Worm (Caenorhabditis elegans) whole organism, early embryonic: Measurements from ENCODE around the gene nfm-1.

ENCODE experiments used
- B0310.2 ChIP-seq: sonication (generic microtip); optimal IDR thresholded peaks from 2 replicates; lab custom pipeline; 2016; ENCODE audit warnings: mild to moderate bottlenecking, missing genetic modification characterization, missing compliant biosample characterization
- F13C5.2 ChIP-seq: sonication (generic microtip); optimal IDR thresholded peaks from 2 replicates; lab custom pipeline; 2017; ENCODE audit warnings: mild to moderate bottlenecking, missing genetic modification characterization, inconsistent platforms, missing compliant biosample characterization
- aly-1 ChIP-seq: sonication (generic microtip); optimal IDR thresholded peaks from 2 replicates; lab custom pipeline; 2016; ENCODE audit warnings: missing genetic modification characterization, missing compliant biosample characterization
- ama-1 ChIP-seq: fragments of 150-350 bp; optimal IDR thresholded peaks from 2 replicates; lab custom pipeline; 2014
- ceh-13 ChIP-seq: fragments of 200-800 bp; sonication (Bioruptor generic); optimal IDR thresholded peaks from 2 replicates; lab custom pipeline; 2018; ENCODE audit warnings: mild to moderate bottlenecking, missing genetic modification characterization, missing compliant biosample characterization
- ceh-36 ChIP-seq: sonication (generic microtip); optimal IDR thresholded peaks from 2 replicates; lab custom pipeline; 2016; ENCODE audit warnings: missing genetic modification characterization, inconsistent platforms, missing compliant biosample characterization
- ets-7 ChIP-seq: sonication (generic microtip); optimal IDR thresholded peaks from 2 replicates; lab custom pipeline; 2016; ENCODE audit warnings: missing genotype, missing genetic modification characterization, missing compliant biosample characterization
- flt-1 ChIP-seq: fragments of 200-800 bp; sonication (Bioruptor generic); IDR thresholded peaks from 2 replicates; pipeline ENCODE4 v1.3.6; 2022; ENCODE audit warnings: missing genetic modification characterization, missing compliant biosample characterization
- hmbx-1 ChIP-seq: sonication (generic microtip); optimal IDR thresholded peaks from 2 replicates; lab custom pipeline; 2016; ENCODE audit warnings: mild to moderate bottlenecking, missing genetic modification characterization, missing compliant biosample characterization
- hmg-4 ChIP-seq: fragments of 200-800 bp; sonication (Bioruptor generic); optimal IDR thresholded peaks from 2 replicates; lab custom pipeline; 2018; ENCODE audit warnings: mild to moderate bottlenecking, missing genetic modification characterization, missing compliant biosample characterization
- hnd-1 ChIP-seq: sonication (generic microtip); optimal IDR thresholded peaks from 2 replicates; lab custom pipeline; 2016; ENCODE audit warnings: missing genetic modification characterization, missing compliant biosample characterization
- pes-1 ChIP-seq: fragments of 200-800 bp; sonication (Bioruptor generic); IDR thresholded peaks from 2 replicates; pipeline ENCODE4 v1.3.6; 2022; ENCODE audit warnings: missing genetic modification reagents, missing genetic modification characterization, missing compliant biosample characterization
- scrt-1 ChIP-seq: fragments of 200-800 bp; sonication (Bioruptor generic); IDR thresholded peaks from 2 replicates; pipeline ENCODE4 v1.3.6; 2022; ENCODE audit warnings: missing genetic modification characterization, missing compliant biosample characterization
- sea-1 ChIP-seq: fragments of 200-800 bp; sonication (Bioruptor generic); conservative IDR thresholded peaks from 2 replicates; pipeline ENCODE4 v1.3.6; 2022; ENCODE audit warnings: missing genetic modification characterization, missing compliant biosample characterization
- tbx-11 ChIP-seq: fragments of 200-800 bp; sonication (Bioruptor generic); IDR thresholded peaks from 2 replicates; pipeline ENCODE4 v1.3.6; 2022; ENCODE audit warnings: missing genetic modification characterization, missing compliant biosample characterization
- tbx-37 ChIP-seq: fragments of 200-800 bp; sonication (Bioruptor generic); conservative IDR thresholded peaks from 2 replicates; pipeline ENCODE4 v1.3.6; 2022; ENCODE audit warnings: missing genetic modification reagents, missing genetic modification characterization, missing compliant biosample characterization
- tra-4 ChIP-seq: sonication (generic microtip); optimal IDR thresholded peaks from 2 replicates; lab custom pipeline; 2017; ENCODE audit warnings: missing genetic modification characterization, missing compliant biosample characterization

Gene nfm-1

DNA sequence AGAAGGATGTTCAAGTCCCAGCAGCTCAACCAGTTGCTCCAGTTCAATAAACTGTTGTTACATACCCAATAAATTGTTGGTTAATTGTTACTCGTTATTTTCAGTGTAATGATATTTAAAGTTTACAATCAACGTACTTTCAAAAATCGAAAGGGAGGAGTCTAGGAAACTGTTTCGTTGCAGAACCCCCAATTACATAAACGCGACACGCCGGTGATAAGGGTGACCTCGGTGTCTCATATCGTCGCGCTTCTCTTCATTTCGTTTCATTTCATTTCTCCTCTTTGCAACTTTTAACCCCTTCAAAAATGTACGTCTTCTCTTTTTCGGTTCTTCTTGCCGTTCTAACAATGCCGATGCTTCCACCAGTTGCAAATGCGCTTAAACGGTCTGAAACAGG is 48.6 kb downstream of the nfm-1 start, which contains the start of gene C23G10.2:
TSS of gene C23G10.2 (plus strand) at position 184 of the 400 bp plus-strand sequence.
- TF ChIP-seq F13C5.2 (tag; lab: Kevin White, UChicago) (no peak), pes-1 (GFP tag; lab: Robert Waterston, UW) (no peak), flt-1 (no peak), scrt-1 (GFP tag; lab: Robert Waterston, UW) (no peak), hmg-4 (GFP tag; lab: Kevin White, UChicago) (no peak), sea-1 (GFP tag; lab: Robert Waterston, UW) (no peak), ama-1 (lab: Kevin White, UChicago) (no peak), ceh-13 (GFP tag; lab: Kevin White, UChicago) (no peak), B0310.2 (no peak), ets-7 (tag; lab: Kevin White, UChicago) (no peak), aly-1 (no peak), tbx-37 (GFP tag; lab: Robert Waterston, UW) (no peak), hnd-1 (tag; lab: Kevin White, UChicago) (no peak), tbx-11 (GFP tag; lab: Robert Waterston, UW) (no peak), ceh-36 (tag; lab: Kevin White, UChicago) (no peak), tra-4 (tag; lab: Kevin White, UChicago) (no peak), hmbx-1 (tag; lab: Kevin White, UChicago) (no peak)

DNA sequence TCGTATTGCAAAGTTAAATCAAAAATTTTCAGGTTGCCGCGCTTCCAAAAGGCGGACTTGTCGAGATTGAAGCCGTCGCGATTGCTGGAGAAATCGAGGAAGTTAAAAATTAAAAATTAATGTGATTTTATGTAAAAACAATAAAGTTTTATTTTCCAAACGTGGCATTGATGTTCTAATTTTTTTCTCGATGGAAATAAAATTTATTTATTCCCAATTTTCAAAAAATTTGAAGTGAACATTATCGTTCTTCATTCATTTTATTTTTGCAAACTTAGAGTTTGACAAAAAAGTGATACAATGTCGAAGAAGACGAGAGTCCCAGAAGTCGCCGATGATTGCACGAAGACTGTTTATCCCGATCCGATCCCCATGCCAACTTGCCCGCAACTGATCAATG is 49.7 kb downstream of the nfm-1 start, which contains the start of gene C23G10.1:
TSS of gene C23G10.1 (plus strand) at position 301 of the 400 bp plus-strand sequence.
- TF ChIP-seq aly-1: no peak
- TF ChIP-seq ets-7 (tag; lab: Kevin White, UChicago): no peak
- TF ChIP-seq scrt-1 (GFP tag; lab: Robert Waterston, UW): no peak

DNA sequence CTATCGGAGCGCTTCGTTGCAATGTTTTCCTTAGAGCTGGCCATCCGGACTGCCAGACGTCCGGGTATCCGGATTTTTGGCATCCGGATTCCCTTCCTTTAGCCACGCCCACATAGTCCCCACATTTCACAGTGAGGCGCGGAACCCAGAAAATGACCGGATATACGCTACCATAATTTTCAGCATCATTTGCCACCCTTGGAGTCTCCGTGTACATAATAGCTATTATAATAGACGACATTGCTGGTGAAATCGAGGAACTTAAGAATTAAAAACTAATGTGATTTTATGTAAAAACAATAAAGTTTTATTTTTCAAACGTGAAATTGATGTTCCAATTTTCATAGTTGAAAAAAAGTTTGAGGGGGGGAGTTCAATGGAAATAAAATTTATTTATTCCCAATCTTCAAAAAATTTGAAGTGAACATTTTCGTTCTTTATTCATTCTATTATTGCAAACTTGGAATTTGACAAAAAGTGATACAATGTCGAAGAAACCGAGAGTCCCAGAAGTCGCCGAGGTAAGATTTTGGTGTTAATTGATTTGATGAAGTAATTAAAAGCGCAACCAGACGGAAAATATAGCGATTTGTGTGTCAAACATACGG is 51.1 kb downstream of the nfm-1 start:
- TF ChIP-seq flt-1 (no peak), B0310.2 (no peak), tra-4 (tag; lab: Kevin White, UChicago) (no peak)

DNA sequence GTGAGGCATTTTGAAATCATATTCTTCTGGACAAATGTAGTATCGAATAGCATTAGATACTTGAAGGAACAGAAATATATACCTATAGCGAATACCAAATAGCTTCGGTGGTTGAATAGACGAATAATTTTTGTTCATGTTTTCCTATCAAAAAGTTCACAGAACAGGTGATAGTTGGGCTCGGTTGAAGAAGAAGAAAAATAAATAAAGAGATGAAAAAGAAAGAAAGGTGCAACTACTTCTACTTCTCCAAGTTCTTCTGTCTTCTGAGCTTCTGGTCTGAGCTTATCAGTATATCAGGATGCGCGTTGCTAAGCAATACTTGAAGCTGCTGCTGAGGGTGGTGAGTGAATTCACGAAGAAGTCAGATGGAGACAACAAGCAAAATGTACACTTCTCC is 54.7 kb downstream of the nfm-1 start, which contains the start of gene C23G10.10:
TSS of gene C23G10.10 (minus strand) at position 101 of the 400 bp plus-strand sequence.
- TF ChIP-seq hmg-4 (GFP tag; lab: Kevin White, UChicago): no peak
- no peak for TF ChIP-seq ceh-36 (tag; lab: Kevin White, UChicago)
- no peak for TF ChIP-seq hnd-1 (tag; lab: Kevin White, UChicago)
- no peak for TF ChIP-seq ets-7 (tag; lab: Kevin White, UChicago)
- TF ChIP-seq hmbx-1 (tag; lab: Kevin White, UChicago): no peak
- TF ChIP-seq ceh-13 (GFP tag; lab: Kevin White, UChicago): no peak
- TF ChIP-seq tbx-11 (GFP tag; lab: Robert Waterston, UW): no peak
- TF ChIP-seq F13C5.2 (tag; lab: Kevin White, UChicago): no peak
- TF ChIP-seq sea-1 (GFP tag; lab: Robert Waterston, UW): no peak
- TF ChIP-seq B0310.2: no peak
- no peak for TF ChIP-seq tra-4 (tag; lab: Kevin White, UChicago)
- TF ChIP-seq tbx-37 (GFP tag; lab: Robert Waterston, UW): no peak
- TF ChIP-seq pes-1 (GFP tag; lab: Robert Waterston, UW): no peak
- TF ChIP-seq aly-1: no peak
- no peak for TF ChIP-seq scrt-1 (GFP tag; lab: Robert Waterston, UW)
